Worm (Caenorhabditis elegans) whole organism, L2 larva: Measurements from ENCODE around the gene R09A8.1.

Source experiments
- ceh-82 ChIP-seq: fragments of 150-350 bp; optimal IDR thresholded peaks from 2 replicates; lab custom pipeline; 2014; ENCODE audit warnings: missing biosample characterization, missing genetic modification characterization
- dmd-4 ChIP-seq: sonication (generic microtip); optimal IDR thresholded peaks from 2 replicates; lab custom pipeline; 2017; ENCODE audit warnings: missing biosample characterization, missing genetic modification characterization
- nhr-77 ChIP-seq: fragments of 150-350 bp; optimal IDR thresholded peaks from 2 replicates; lab custom pipeline; 2014; ENCODE audit warnings: missing biosample characterization, missing genetic modification characterization
- sem-4 ChIP-seq: fragments of 150-350 bp; optimal IDR thresholded peaks from 2 replicates; lab custom pipeline; 2014; ENCODE audit warnings: missing biosample characterization, missing genetic modification reagents, missing genetic modification characterization
- snpc-4 ChIP-seq: fragments of 150-350 bp; optimal IDR thresholded peaks from 2 replicates; lab custom pipeline; 2014; ENCODE audit warnings: missing biosample characterization, missing genetic modification characterization
- unc-62 ChIP-seq: fragments of 150-350 bp; optimal IDR thresholded peaks from 2 replicates; lab custom pipeline; 2014; ENCODE audit warnings: missing biosample characterization, missing genetic modification reagents, missing genetic modification characterization
- zag-1 ChIP-seq: fragments of 150-350 bp; optimal IDR thresholded peaks from 2 replicates; lab custom pipeline; 2014; ENCODE audit warnings: missing biosample characterization, missing genetic modification characterization

ce11 chrX:12637978-12638377 is 24.4 kb downstream of the R09A8.1 start:
- TF ChIP-seq nhr-77 (tag; lab: Kevin White, UChicago) (no peak), unc-62 (no peak), sem-4 (no peak), zag-1 (tag; lab: Kevin White, UChicago) (no peak), dmd-4 (tag; lab: Kevin White, UChicago) (no peak), snpc-4 (tag; lab: Kevin White, UChicago) (no peak), ceh-82 (tag; lab: Kevin White, UChicago) (no peak)
